Fruit fly (Drosophila melanogaster) whole organism, embryonic: ENCODE results near the gene CG34303.

ENCODE experiments used
- Adf1 ChIP-seq: fragments of 200-800 bp; sonication (Bioruptor generic); IDR thresholded peaks from 2 replicates; pipeline ENCODE4 v1.3.6; 2022; ENCODE audit warnings: missing biosample characterization, missing genetic modification characterization
- Bteb2 ChIP-seq: fragments of 200-800 bp; sonication (Bioruptor generic); optimal IDR thresholded peaks from 2 replicates; lab custom pipeline; 2016; ENCODE audit warnings: missing biosample characterization, missing genetic modification characterization
- CG10274 ChIP-seq: fragments of 200-800 bp; sonication (Bioruptor generic); optimal IDR thresholded peaks from 3 replicates; lab custom pipeline; 2017; ENCODE audit warnings: missing biosample characterization, mild to moderate bottlenecking, missing genetic modification characterization
- CG10431 ChIP-seq: fragments of 200-800 bp; sonication (Bioruptor generic); optimal IDR thresholded peaks from 3 replicates; lab custom pipeline; 2018; ENCODE audit warnings: missing biosample characterization, mild to moderate bottlenecking, missing genetic modification characterization
- CG10654 ChIP-seq: fragments of 200-800 bp; sonication (Bioruptor generic); optimal IDR thresholded peaks from 2 replicates; lab custom pipeline; 2016; ENCODE audit warnings: missing biosample characterization, missing genetic modification characterization
- CG11695 ChIP-seq: fragments of 200-800 bp; sonication (Bioruptor generic); IDR thresholded peaks from 3 replicates; pipeline ENCODE4 v1.3.6; 2022; ENCODE audit warnings: missing biosample characterization, missing genetic modification characterization
- CG12299 ChIP-seq: fragments of 200-800 bp; sonication (Bioruptor generic); optimal IDR thresholded peaks from 2 replicates; lab custom pipeline; 2018; ENCODE audit warnings: missing biosample characterization, mild to moderate bottlenecking, missing genetic modification characterization
- CG13894 ChIP-seq: fragments of 200-800 bp; sonication (Bioruptor generic); optimal IDR thresholded peaks from 3 replicates; lab custom pipeline; 2018; ENCODE audit warnings: missing biosample characterization, mild to moderate bottlenecking, missing genetic modification characterization, moderate library complexity
- CG14014 ChIP-seq: fragments of 200-800 bp; sonication (Bioruptor generic); IDR thresholded peaks from 2 replicates; pipeline ENCODE4 v1.3.6; 2022; ENCODE audit warnings: missing biosample characterization, missing genetic modification characterization
- CG14667 ChIP-seq: fragments of 200-800 bp; sonication (Bioruptor generic); IDR thresholded peaks from 2 replicates; pipeline ENCODE4 v1.3.6; 2022; ENCODE audit warnings: missing biosample characterization, missing genetic modification characterization
- CG14965 ChIP-seq: fragments of 200-800 bp; sonication (Bioruptor generic); optimal IDR thresholded peaks from 2 replicates; lab custom pipeline; 2016; ENCODE audit warnings: missing biosample characterization, missing genetic modification characterization, borderline replicate concordance
- CG1529 ChIP-seq: fragments of 200-800 bp; sonication (Bioruptor generic); optimal IDR thresholded peaks from 3 replicates; lab custom pipeline; 2018; ENCODE audit warnings: missing biosample characterization, missing genetic modification characterization
- CG15479 ChIP-seq: fragments of 200-800 bp; sonication (Bioruptor generic); optimal IDR thresholded peaks from 3 replicates; lab custom pipeline; 2019; ENCODE audit warnings: missing biosample characterization, mild to moderate bottlenecking, missing genetic modification characterization, moderate library complexity
- CG15514 ChIP-seq: fragments of 200-800 bp; sonication (Bioruptor generic); optimal IDR thresholded peaks from 3 replicates; lab custom pipeline; 2017; ENCODE audit warnings: missing biosample characterization, missing genetic modification characterization, mild to moderate bottlenecking, moderate library complexity, missing genetic modification reagents
- CG17361 ChIP-seq: fragments of 200-800 bp; sonication (Bioruptor generic); IDR thresholded peaks from 3 replicates; pipeline ENCODE4 v1.3.6; 2022; ENCODE audit warnings: missing biosample characterization, missing genetic modification characterization
- CG2120 ChIP-seq: fragments of 200-800 bp; sonication (Bioruptor generic); optimal IDR thresholded peaks from 3 replicates; lab custom pipeline; 2016; ENCODE audit warnings: missing biosample characterization, missing genetic modification characterization
- CG2678 ChIP-seq: fragments of 200-800 bp; sonication (Bioruptor generic); optimal IDR thresholded peaks from 3 replicates; lab custom pipeline; 2019; ENCODE audit warnings: missing biosample characterization, mild to moderate bottlenecking, missing genetic modification characterization, moderate library complexity
- CG4282 ChIP-seq: fragments of 200-800 bp; sonication (Bioruptor generic); optimal IDR thresholded peaks from 2 replicates; lab custom pipeline; 2016; ENCODE audit warnings: missing biosample characterization, missing genetic modification characterization
- CG6813 ChIP-seq: fragments of 200-800 bp; sonication (Bioruptor generic); optimal IDR thresholded peaks from 2 replicates; lab custom pipeline; 2017; ENCODE audit warnings: missing biosample characterization, missing genetic modification characterization, mild to moderate bottlenecking, moderate library complexity, missing genetic modification reagents
- CG7372 ChIP-seq: fragments of 200-800 bp; sonication (Bioruptor generic); IDR thresholded peaks from 2 replicates; pipeline ENCODE4 v1.3.6; 2022; ENCODE audit warnings: missing biosample characterization, missing genetic modification characterization
- CG7556 ChIP-seq: fragments of 200-800 bp; sonication (Bioruptor generic); optimal IDR thresholded peaks from 2 replicates; lab custom pipeline; 2017; ENCODE audit warnings: missing biosample characterization, mild to moderate bottlenecking, missing genetic modification characterization
- CG8944 ChIP-seq: fragments of 200-800 bp; sonication (Bioruptor generic); optimal IDR thresholded peaks from 3 replicates; lab custom pipeline; 2016; ENCODE audit warnings: missing biosample characterization, missing genetic modification characterization
- Drgx ChIP-seq: fragments of 200-800 bp; sonication (Bioruptor generic); IDR thresholded peaks from 2 replicates; pipeline ENCODE4 v1.3.6; 2022; ENCODE audit warnings: missing biosample characterization, missing genetic modification characterization
- Ets65A ChIP-seq: fragments of 200-800 bp; sonication (Bioruptor generic); peaks from one replicate; lab custom pipeline; 2016; ENCODE audit warnings: missing biosample characterization, missing genetic modification characterization
- HHEX ChIP-seq: fragments of 200-800 bp; sonication (Bioruptor generic); optimal IDR thresholded peaks from 3 replicates; lab custom pipeline; 2017; ENCODE audit warnings: missing biosample characterization, mild to moderate bottlenecking, missing genetic modification characterization, missing genetic modification reagents
- HLH54F ChIP-seq: fragments of 200-800 bp; sonication (Bioruptor generic); optimal IDR thresholded peaks from 3 replicates; lab custom pipeline; 2016; ENCODE audit warnings: missing biosample characterization, missing genetic modification characterization
- NC2β ChIP-seq: fragments of 200-800 bp; sonication (Bioruptor generic); optimal IDR thresholded peaks from 2 replicates; lab custom pipeline; 2016; ENCODE audit warnings: missing biosample characterization, missing genetic modification characterization
- chinmo ChIP-seq: fragments of 200-800 bp; sonication (Bioruptor generic); IDR thresholded peaks from 4 replicates; pipeline ENCODE4 v1.3.6; 2022; ENCODE audit warnings: missing biosample characterization, missing genetic modification characterization; ENCODE audit not compliant: partially characterized antibody
- dmrt11E ChIP-seq: fragments of 200-800 bp; sonication (Bioruptor generic); optimal IDR thresholded peaks from 3 replicates; lab custom pipeline; 2018; ENCODE audit warnings: missing biosample characterization, mild to moderate bottlenecking, missing genetic modification characterization, moderate library complexity
- exex ChIP-seq: fragments of 200-800 bp; sonication (Bioruptor generic); optimal IDR thresholded peaks from 4 replicates; lab custom pipeline; 2018; ENCODE audit warnings: missing biosample characterization, mild to moderate bottlenecking, missing genetic modification characterization, moderate library complexity
- gce ChIP-seq: fragments of 200-800 bp; sonication (Bioruptor generic); IDR thresholded peaks from 3 replicates; pipeline ENCODE4 v1.3.6; 2022; ENCODE audit warnings: missing biosample characterization, missing genetic modification characterization
- grn ChIP-seq: fragments of 200-800 bp; sonication (Bioruptor generic); optimal IDR thresholded peaks from 3 replicates; lab custom pipeline; 2017; ENCODE audit warnings: missing biosample characterization, missing genetic modification characterization
- gro ChIP-seq: fragments of 200-800 bp; sonication (Bioruptor generic); optimal IDR thresholded peaks from 2 replicates; lab custom pipeline; 2016; ENCODE audit warnings: missing biosample characterization, missing genetic modification characterization
- gsb ChIP-seq: fragments of 200-800 bp; sonication (Bioruptor generic); IDR thresholded peaks from 2 replicates; pipeline ENCODE4 v1.3.6; 2022; ENCODE audit warnings: missing biosample characterization, missing genetic modification characterization
- h ChIP-seq: fragments of >200 bp; optimal IDR thresholded peaks from 2 replicates; lab custom pipeline; 2017
- lbe ChIP-seq: fragments of 200-800 bp; sonication (Bioruptor generic); optimal IDR thresholded peaks from 2 replicates; lab custom pipeline; 2016; ENCODE audit warnings: missing biosample characterization, mild to moderate bottlenecking, missing genetic modification characterization
- nerfin-2 ChIP-seq: fragments of 200-800 bp; sonication (Bioruptor generic); IDR thresholded peaks from 2 replicates; pipeline ENCODE4 v1.3.6; 2022; ENCODE audit warnings: missing biosample characterization, missing genetic modification characterization; ENCODE audit not compliant: partially characterized antibody
- nom ChIP-seq: fragments of 200-800 bp; sonication (Bioruptor generic); optimal IDR thresholded peaks from 2 replicates; lab custom pipeline; 2017; ENCODE audit warnings: missing biosample characterization, missing genetic modification characterization, mild to moderate bottlenecking, moderate library complexity, missing genetic modification reagents
- pnt ChIP-seq: fragments of 200-800 bp; sonication (Bioruptor generic); optimal IDR thresholded peaks from 3 replicates; lab custom pipeline; 2016; ENCODE audit warnings: missing biosample characterization, missing genetic modification characterization
- salm ChIP-seq: fragments of 200-800 bp; sonication (Bioruptor generic); optimal IDR thresholded peaks from 2 replicates; lab custom pipeline; 2018; ENCODE audit warnings: missing biosample characterization, mild to moderate bottlenecking, missing genetic modification characterization
- sens ChIP-seq: fragments of 200-800 bp; sonication (Bioruptor generic); peaks from one replicate; lab custom pipeline; 2016; ENCODE audit warnings: missing biosample characterization, missing genetic modification characterization
- sug ChIP-seq: fragments of 200-800 bp; optimal IDR thresholded peaks from 2 replicates; lab custom pipeline; 2019; ENCODE audit warnings: missing biosample characterization, mild to moderate bottlenecking, missing genetic modification characterization, moderate library complexity
- zen ChIP-seq: fragments of 200-800 bp; sonication (Bioruptor generic); optimal IDR thresholded peaks from 3 replicates; lab custom pipeline; 2018; ENCODE audit warnings: missing biosample characterization, mild to moderate bottlenecking, missing genetic modification characterization, moderate library complexity

Gene CG34303

DNA sequence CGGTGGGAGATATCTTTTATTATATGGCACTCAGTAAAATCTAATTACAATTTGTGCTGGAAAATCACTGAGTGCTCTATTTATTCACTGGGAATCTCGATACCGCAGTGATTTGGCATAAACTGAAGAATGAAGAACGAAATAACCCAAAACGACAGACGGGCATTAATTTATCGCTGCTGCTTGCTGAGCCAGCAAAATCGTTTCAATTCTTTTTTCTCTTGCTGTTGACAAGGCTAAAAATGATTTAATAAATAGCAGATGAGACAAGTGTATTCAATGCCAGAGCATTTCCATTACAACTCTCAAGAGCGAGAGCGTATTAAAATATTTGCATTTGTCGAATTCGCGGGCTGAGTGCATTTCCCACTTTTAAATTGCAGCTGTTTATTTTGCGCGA lies 35.9 kb downstream of the CG34303 start:
- no peak for TF ChIP-seq pnt (GFP tag; lab: Kevin White, UChicago)
- no peak for TF ChIP-seq CG6813
- no peak for TF ChIP-seq CG4282
- TF ChIP-seq HLH54F: no peak
- no peak for TF ChIP-seq CG10431 (GFP tag; lab: Kevin White, UChicago)
- TF ChIP-seq salm (tag; lab: Kevin White, UChicago): no peak
- peak; percentile 6 for TF ChIP-seq CG13894 (tag; lab: Kevin White, UChicago)
- TF ChIP-seq chinmo (GFP tag; lab: Robert Waterston, UW): 0 out of 4 replicates have a peak, but pooled peaks have one; percentile 24

DNA sequence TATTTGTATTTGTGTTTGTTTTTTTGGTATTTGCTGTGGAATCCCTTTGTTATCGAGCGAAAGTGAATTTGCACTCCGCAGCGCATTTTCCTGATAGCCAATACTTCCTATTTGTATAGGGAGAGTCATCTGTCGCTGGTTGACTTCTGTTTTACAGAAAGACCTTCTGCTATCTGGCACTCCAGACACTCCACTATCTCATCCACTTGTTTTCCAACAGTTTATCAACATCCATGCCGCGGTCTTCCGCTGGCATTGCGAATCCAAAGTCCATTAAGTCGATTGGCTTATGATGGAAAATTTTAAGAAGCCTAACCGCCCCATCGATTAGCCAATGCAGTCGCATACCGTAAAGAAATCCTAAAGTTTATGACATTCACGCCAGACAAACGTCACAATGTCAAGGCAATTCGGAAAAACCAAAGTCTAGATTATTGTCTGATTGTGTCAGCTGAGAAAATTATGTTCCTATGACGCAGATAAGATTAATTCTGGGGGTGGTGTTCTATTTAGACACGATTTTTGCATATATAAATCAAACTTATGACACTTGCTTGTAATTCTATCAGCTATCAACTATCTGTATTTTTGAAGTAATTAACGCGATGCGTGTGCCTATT lies 36.7 kb downstream of the CG34303 start:
- TF ChIP-seq CG15514 (GFP tag; lab: Kevin White, UChicago) (no peak), CG15479 (GFP tag; lab: Kevin White, UChicago) (peak; percentile 89), sens (peak; percentile 31), CG12299 (tag; lab: Kevin White, UChicago) (no peak), exex (tag; lab: Kevin White, UChicago) (peak; percentile 44), gsb (GFP tag; lab: Robert Waterston, UW) (0 out of 2 replicates have a peak, but pooled peaks have one; percentile 8), nom (GFP tag; lab: Kevin White, UChicago) (peak; percentile 74), CG14965 (GFP tag; lab: Kevin White, UChicago) (no peak), CG14014 (GFP tag; lab: Robert Waterston, UW) (no peak), CG2678 (tag; lab: Kevin White, UChicago) (no peak), Ets65A (GFP tag; lab: Kevin White, UChicago) (peak; percentile 46), dmrt11E (tag; lab: Kevin White, UChicago) (no peak), CG7556 (GFP tag; lab: Kevin White, UChicago) (no peak), CG7372 (GFP tag; lab: Robert Waterston, UW) (no peak)

DNA sequence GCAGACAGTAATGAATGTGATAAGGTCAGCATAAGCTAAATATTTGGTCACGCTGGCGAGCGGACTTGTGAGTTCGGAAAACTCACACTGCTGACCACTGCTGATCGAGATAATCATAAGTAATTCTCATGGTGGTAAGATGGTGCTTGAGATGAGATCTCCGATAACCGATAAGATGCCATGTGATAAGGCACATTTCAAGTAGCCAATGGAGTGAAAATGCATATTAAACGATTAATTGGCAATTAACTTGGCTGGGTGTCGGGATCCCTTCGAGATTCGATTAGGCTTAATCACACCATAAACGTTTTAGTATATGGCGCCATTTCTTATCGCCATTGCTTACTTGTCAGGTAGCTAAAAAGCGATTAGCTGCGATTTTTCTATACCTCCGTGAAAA lies 37.9 kb downstream of the CG34303 start:
- TF ChIP-seq CG17361 (no peak), Bteb2 (GFP tag; lab: Kevin White, UChicago) (no peak), CG11695 (GFP tag; lab: Robert Waterston, UW) (no peak), gce (GFP tag; lab: Robert Waterston, UW) (no peak), CG14667 (no peak), nerfin-2 (GFP tag; lab: Robert Waterston, UW) (no peak), sens (peak; percentile 52), CG15479 (GFP tag; lab: Kevin White, UChicago) (peak; percentile 58), CG8944 (GFP tag; lab: Kevin White, UChicago) (no peak), exex (tag; lab: Kevin White, UChicago) (peak; percentile 98), CG1529 (GFP tag; lab: Kevin White, UChicago) (no peak), HHEX (no peak), CG10654 (no peak), NC2β (GFP tag; lab: Kevin White, UChicago) (no peak), HLH54F (no peak), CG2120 (no peak), gro (GFP tag; lab: Kevin White, UChicago) (peak; percentile 42), zen (tag; lab: Kevin White, UChicago) (peak; percentile 66), sug (tag; lab: Kevin White, UChicago) (peak; percentile 91), CG10274 (GFP tag; lab: Kevin White, UChicago) (no peak), grn (GFP tag; lab: Kevin White, UChicago) (peak; percentile 98), Adf1 (GFP tag; lab: Robert Waterston, UW) (no peak), lbe (GFP tag; lab: Kevin White, UChicago) (no peak), h (lab: Kevin White, UChicago) (no peak), Drgx (GFP tag; lab: Robert Waterston, UW) (no peak)
- TF ChIP-seq, all 482 proteins: peak for 7
